Fruit fly (Drosophila melanogaster) whole organism, prepupa: ENCODE results near the gene Ugt304A1.
A peak's percentile ranks its signal among the peaks of the same experiment; 100 is the strongest.

Experiments used
- CG10669 ChIP-seq: fragments of 200-800 bp; sonication (Bioruptor generic); optimal IDR thresholded peaks from 3 replicates; lab custom pipeline; 2018; ENCODE audit warnings: missing biosample characterization, mild to moderate bottlenecking, missing genetic modification characterization, moderate library complexity
- CG11762 ChIP-seq: fragments of 200-800 bp; sonication (Bioruptor generic); optimal IDR thresholded peaks from 3 replicates; lab custom pipeline; 2016; ENCODE audit warnings: missing biosample characterization, missing genetic modification characterization; ENCODE audit not compliant: insufficient read depth
- CG15336 ChIP-seq: fragments of 200-800 bp; sonication (Bioruptor generic); IDR thresholded peaks from 2 replicates; pipeline ENCODE4 v1.3.6; 2022; ENCODE audit warnings: missing biosample characterization, missing genetic modification characterization
- CG1621 ChIP-seq: fragments of 200-800 bp; sonication (Bioruptor generic); optimal IDR thresholded peaks from 3 replicates; lab custom pipeline; 2018; ENCODE audit warnings: missing biosample characterization, mild to moderate bottlenecking, missing genetic modification characterization
- CG3032 ChIP-seq: fragments of 200-800 bp; optimal IDR thresholded peaks from 2 replicates; lab custom pipeline; 2019; ENCODE audit warnings: missing biosample characterization, mild to moderate bottlenecking, missing genetic modification characterization, moderate library complexity
- CG34406 ChIP-seq: fragments of 200-800 bp; sonication (Bioruptor generic); optimal IDR thresholded peaks from 3 replicates; lab custom pipeline; 2016; ENCODE audit warnings: missing biosample characterization, missing genetic modification characterization
- CG4318 ChIP-seq: fragments of 200-800 bp; sonication (Bioruptor generic); optimal IDR thresholded peaks from 3 replicates; lab custom pipeline; 2017; ENCODE audit warnings: missing biosample characterization, mild to moderate bottlenecking, missing genetic modification characterization
- CG6163 ChIP-seq: fragments of 200-800 bp; sonication (Bioruptor generic); IDR thresholded peaks from 3 replicates; pipeline ENCODE4 v1.3.6; 2022; ENCODE audit warnings: missing biosample characterization, missing genetic modification characterization
- CG6276 ChIP-seq: fragments of 200-800 bp; sonication (Bioruptor generic); optimal IDR thresholded peaks from 2 replicates; lab custom pipeline; 2017; ENCODE audit warnings: missing biosample characterization, mild to moderate bottlenecking, missing genetic modification characterization
- CG6808 ChIP-seq: fragments of 200-800 bp; sonication (Bioruptor generic); optimal IDR thresholded peaks from 3 replicates; lab custom pipeline; 2017; ENCODE audit warnings: missing biosample characterization, missing genetic modification characterization, mild to moderate bottlenecking, moderate library complexity, missing genetic modification reagents
- CG6854 ChIP-seq: fragments of 200-800 bp; sonication (Bioruptor generic); optimal IDR thresholded peaks from 2 replicates; lab custom pipeline; 2017; ENCODE audit warnings: missing biosample characterization, mild to moderate bottlenecking, missing genetic modification characterization
- CG7368 ChIP-seq: fragments of 200-800 bp; sonication (Bioruptor generic); optimal IDR thresholded peaks from 3 replicates; lab custom pipeline; 2016; ENCODE audit warnings: missing biosample characterization, missing genetic modification characterization
- CG8119 ChIP-seq: fragments of 200-800 bp; sonication (Bioruptor generic); IDR thresholded peaks from 3 replicates; pipeline ENCODE4 v1.3.6; 2022; ENCODE audit warnings: missing biosample characterization, missing genetic modification characterization
- CG8632 ChIP-seq: fragments of 200-800 bp; sonication (Bioruptor generic); optimal IDR thresholded peaks from 3 replicates; lab custom pipeline; 2016; ENCODE audit warnings: missing biosample characterization, missing genetic modification characterization
- CG9139 ChIP-seq: fragments of 200-800 bp; sonication (Bioruptor generic); optimal IDR thresholded peaks from 3 replicates; lab custom pipeline; 2017; ENCODE audit warnings: missing biosample characterization, mild to moderate bottlenecking, missing genetic modification characterization
- Eip93F ChIP-seq: fragments of 200-800 bp; sonication (Bioruptor generic); optimal IDR thresholded peaks from 2 replicates; lab custom pipeline; 2016; ENCODE audit warnings: missing biosample characterization, mild to moderate bottlenecking, missing genetic modification characterization
- Gug ChIP-seq: fragments of 200-800 bp; sonication (Bioruptor generic); IDR thresholded peaks from 2 replicates; pipeline ENCODE4 v1.3.6; 2022; ENCODE audit warnings: missing biosample characterization, missing genetic modification characterization
- Lpt ChIP-seq: fragments of 200-800 bp; sonication (Bioruptor generic); optimal IDR thresholded peaks from 3 replicates; lab custom pipeline; 2016; ENCODE audit warnings: missing biosample characterization, missing genetic modification characterization
- Met ChIP-seq: fragments of 200-800 bp; sonication (Bioruptor generic); optimal IDR thresholded peaks from 3 replicates; lab custom pipeline; 2016; ENCODE audit warnings: missing biosample characterization, missing genetic modification characterization
- Sox102F ChIP-seq: fragments of 200-800 bp; sonication (Bioruptor generic); optimal IDR thresholded peaks from 2 replicates; lab custom pipeline; 2016; ENCODE audit warnings: missing biosample characterization, mild to moderate bottlenecking, missing genetic modification characterization
- Sox15 ChIP-seq: fragments of 200-800 bp; sonication (Bioruptor generic); optimal IDR thresholded peaks from 3 replicates; lab custom pipeline; 2016; ENCODE audit warnings: missing biosample characterization, missing genetic modification characterization
- achi ChIP-seq: fragments of 200-800 bp; sonication (Bioruptor generic); optimal IDR thresholded peaks from 3 replicates; lab custom pipeline; 2016; ENCODE audit warnings: missing biosample characterization, missing genetic modification characterization
- cyc ChIP-seq: fragments of 200-800 bp; sonication (Bioruptor generic); optimal IDR thresholded peaks from 3 replicates; lab custom pipeline; 2016; ENCODE audit warnings: missing biosample characterization, missing genetic modification characterization
- dac ChIP-seq: fragments of 200-800 bp; sonication (Bioruptor generic); optimal IDR thresholded peaks from 2 replicates; lab custom pipeline; 2017; ENCODE audit warnings: missing biosample characterization, mild to moderate bottlenecking, missing genetic modification characterization
- dsx ChIP-seq: fragments of 200-800 bp; optimal IDR thresholded peaks from 3 replicates; lab custom pipeline; 2019; ENCODE audit warnings: missing biosample characterization, mild to moderate bottlenecking, missing genetic modification characterization, moderate library complexity; ENCODE audit not compliant: poor library complexity, severe bottlenecking
- esn ChIP-seq: fragments of 200-800 bp; sonication (Bioruptor generic); optimal IDR thresholded peaks from 2 replicates; lab custom pipeline; 2016; ENCODE audit warnings: missing biosample characterization, mild to moderate bottlenecking, missing genetic modification characterization, moderate library complexity
- fkh ChIP-seq: fragments of 200-800 bp; sonication (Bioruptor generic); optimal IDR thresholded peaks from 3 replicates; lab custom pipeline; 2017; ENCODE audit warnings: missing biosample characterization, mild to moderate bottlenecking, missing genetic modification characterization, moderate library complexity
- net ChIP-seq: fragments of 200-800 bp; sonication (Bioruptor generic); optimal IDR thresholded peaks from 3 replicates; lab custom pipeline; 2016; ENCODE audit warnings: missing biosample characterization, missing genetic modification characterization
- pdm3 ChIP-seq: fragments of 200-800 bp; sonication (Bioruptor generic); optimal IDR thresholded peaks from 3 replicates; lab custom pipeline; 2016; ENCODE audit warnings: missing biosample characterization, missing genetic modification characterization
- salr ChIP-seq, 2 experiments: fragments of 200-800 bp; sonication (Bioruptor generic); optimal IDR thresholded peaks; 3 replicates each; lab custom pipeline; 2016 to 2018; ENCODE audit warnings: missing biosample characterization in 2 of 2, missing genetic modification characterization in 2 of 2, mild to moderate bottlenecking in 1 of 2
- ss ChIP-seq, 2 experiments: fragments of 200-800 bp; sonication (Bioruptor generic); optimal IDR thresholded peaks; 2 replicates in 1 of 2; 3 replicates in 1 of 2; lab custom pipeline; 2017 to 2018; ENCODE audit warnings: mild to moderate bottlenecking in 2 of 2, missing biosample characterization in 2 of 2, missing genetic modification characterization in 2 of 2, moderate library complexity in 1 of 2
- topi ChIP-seq: fragments of 200-800 bp; sonication (Bioruptor generic); optimal IDR thresholded peaks from 3 replicates; lab custom pipeline; 2016; ENCODE audit warnings: missing biosample characterization, missing genetic modification characterization
- vri ChIP-seq: fragments of 200-800 bp; sonication (Bioruptor generic); optimal IDR thresholded peaks from 3 replicates; lab custom pipeline; 2016; ENCODE audit warnings: missing biosample characterization, mild to moderate bottlenecking, missing genetic modification characterization

Ugt304A1 gene

dm6 chr3R:11196648-11197388 is 21.6 kb upstream of the Ugt304A1 start (continued):
- peak; percentile 97 for TF ChIP-seq CG6808 (GFP tag; lab: Kevin White, UChicago)
- TF ChIP-seq fkh = peak; percentile 73
- TF ChIP-seq CG4318 (GFP tag; lab: Kevin White, UChicago) = peak; percentile 100
- peak; percentile 98 for TF ChIP-seq Lpt (GFP tag; lab: Kevin White, UChicago)
- peak; percentile 89 for TF ChIP-seq CG1621 (tag; lab: Kevin White, UChicago)
- peak in 1 of 2 experiments; percentile 99 for TF ChIP-seq ss (GFP tag; optimal IDR thresholded peaks at IDR 0.05; lab: Kevin White, UChicago)
- TF ChIP-seq CG8119 (GFP tag; lab: Robert Waterston, UW) = peak; percentile 100
- TF ChIP-seq CG9139 (GFP tag; lab: Kevin White, UChicago) = peak; percentile 99
- TF ChIP-seq CG3032 (tag; lab: Kevin White, UChicago) = peak; percentile 95
- peak; percentile 97 for TF ChIP-seq CG6163 (GFP tag; lab: Robert Waterston, UW)
- TF ChIP-seq CG8632 (GFP tag; lab: Kevin White, UChicago) = peak; percentile 99
- TF ChIP-seq achi (GFP tag; lab: Kevin White, UChicago) = peak; percentile 99
- peak; percentile 85 for TF ChIP-seq Eip93F (GFP tag; lab: Kevin White, UChicago)
- TF ChIP-seq CG34406 = peak; percentile 99

- no peak for TF ChIP-seq Lpt (GFP tag; lab: Kevin White, UChicago)
Measured at dm6 chr3R:11195792-11196191, 20.6 kb upstream of the Ugt304A1 start, which contains the start of gene CG18577. Gene CG18577 (plus strand): TSS chr3R:11196092.

- TF ChIP-seq fkh (peak; percentile 47), CG15336 (GFP tag; lab: Robert Waterston, UW) (no peak), CG10669 (GFP tag; lab: Kevin White, UChicago) (no peak), CG4318 (GFP tag; lab: Kevin White, UChicago) (no peak), CG6854 (GFP tag; lab: Kevin White, UChicago) (no peak), dac (GFP tag; lab: Kevin White, UChicago) (no peak), cyc (GFP tag; lab: Kevin White, UChicago) (no peak)
Measured at dm6 chr3R:11178300-11178699, 3.1 kb upstream of the Ugt304A1 start.

- TF ChIP-seq Sox15 (GFP tag; lab: Kevin White, UChicago) (no peak), pdm3 (GFP tag; lab: Kevin White, UChicago) (no peak), CG7368 (no peak), esn (GFP tag; lab: Kevin White, UChicago) (no peak), topi (GFP tag; lab: Kevin White, UChicago) (no peak), ss (GFP tag; optimal IDR thresholded peaks at IDR 0.05; lab: Kevin White, UChicago) (no peak), CG6276 (GFP tag; lab: Kevin White, UChicago) (no peak), Met (GFP tag; lab: Kevin White, UChicago) (no peak), Sox102F (no peak)
Measured at dm6 chr3R:11177579-11177978, 2.4 kb upstream of the Ugt304A1 start.

- TF ChIP-seq dsx (GFP tag; lab: Kevin White, UChicago) (no peak), CG11762 (no peak), CG6854 (GFP tag; lab: Kevin White, UChicago) (no peak), vri (GFP tag; lab: Kevin White, UChicago) (no peak), Gug (GFP tag; lab: Robert Waterston, UW) (no peak), CG15336 (GFP tag; lab: Robert Waterston, UW) (no peak), net (no peak), fkh (no peak), esn (GFP tag; lab: Kevin White, UChicago) (no peak), salr (GFP tag; optimal IDR thresholded peaks at IDR 0.05; lab: Kevin White, UChicago) (no peak), CG6808 (GFP tag; lab: Kevin White, UChicago) (no peak)
Measured at dm6 chr3R:11175777-11176176, 569 bp upstream of the Ugt304A1 start.
